Worm (Caenorhabditis elegans): ENCODE results near the gene C15F1.8.

ce11 chrII:6955084-6955697, 22.4 kb downstream of the C15F1.8 start:
- TF ChIP-seq egl-27 (tag; optimal IDR thresholded peaks at IDR 0.05) (no peak), nhr-77 (tag; optimal IDR thresholded peaks at IDR 0.05) (no peak), pha-4 (tag; optimal IDR thresholded peaks at IDR 0.05) (no peak), mdl-1 (tag; optimal IDR thresholded peaks at IDR 0.05) (no peak), eor-1 (tag; optimal IDR thresholded peaks at IDR 0.05) (no peak), lin-39 (tag; optimal IDR thresholded peaks at IDR 0.05) (no peak), sea-2 (GFP tag; optimal IDR thresholded peaks at IDR 0.05) (no peak), nhr-25 (tag; optimal IDR thresholded peaks at IDR 0.05) (no peak), unc-62 (GFP tag; optimal IDR thresholded peaks at IDR 0.05) (no peak), ZK546.5 (tag; optimal IDR thresholded peaks at IDR 0.05) (no peak), nhr-28 (tag; optimal IDR thresholded peaks at IDR 0.05) (no peak), snpc-4 (tag; optimal IDR thresholded peaks at IDR 0.05) (no peak), lin-15B (tag; optimal IDR thresholded peaks at IDR 0.05) (no peak)

Measured in whole organism, L3 larva.